Worm (Caenorhabditis elegans) whole organism, midembryonic: ENCODE results near the gene penr-1.

Source experiments
- cog-1 ChIP-seq: sonication (generic microtip); optimal IDR thresholded peaks from 2 replicates; lab custom pipeline; 2016; ENCODE audit warnings: missing genetic modification characterization, missing compliant biosample characterization
- flt-1 ChIP-seq: fragments of 200-800 bp; sonication (Bioruptor generic); IDR thresholded peaks from 2 replicates; pipeline ENCODE4 v1.3.6; 2022; ENCODE audit warnings: missing genetic modification characterization, missing compliant biosample characterization
- ztf-23 ChIP-seq: fragments of 200-800 bp; sonication (Bioruptor generic); IDR thresholded peaks from 2 replicates; pipeline ENCODE4 v1.3.6; 2022; ENCODE audit warnings: missing genetic modification reagents, missing genetic modification characterization, missing compliant biosample characterization

ce11 chrV:5304366-5304765, 35.1 kb downstream of the penr-1 start:
- TF ChIP-seq ztf-23 = no peak
- no peak for TF ChIP-seq flt-1
- TF ChIP-seq cog-1 (tag; lab: Kevin White, UChicago) = no peak
